Worm (Caenorhabditis elegans): Measurements from ENCODE around the gene phy-2.

The phy-2 gene

ce11 chrIV:12217142-12217541, 1.4 kb upstream of the phy-2 start:
- peak; percentile 78 for TF ChIP-seq nhr-23 (tag; optimal IDR thresholded peaks at IDR 0.05)
- no peak for TF ChIP-seq eor-1 (tag; optimal IDR thresholded peaks at IDR 0.05)
- TF ChIP-seq tbx-2 (tag; optimal IDR thresholded peaks at IDR 0.05): no peak
- peak; percentile 38 for TF ChIP-seq nhr-25 (tag; optimal IDR thresholded peaks at IDR 0.05)
- TF ChIP-seq ama-1 (optimal IDR thresholded peaks at IDR 0.05): peak; percentile 75

- TF ChIP-seq elt-3 (tag; optimal IDR thresholded peaks at IDR 0.05) (no peak), nhr-43 (tag; optimal IDR thresholded peaks at IDR 0.05; ENCODE audit: poor library complexity, severe bottlenecking) (peak; percentile 14), ama-1 (optimal IDR thresholded peaks at IDR 0.05) (peak; percentile 63)
These were observed 3.0 kb downstream of the phy-2 start for ce11 chrIV:12212814-12213213.

- TF ChIP-seq ama-1 (optimal IDR thresholded peaks at IDR 0.05) (peak; percentile 88), elt-2 (tag; optimal IDR thresholded peaks at IDR 0.05) (no peak)
These were observed 4.5 kb downstream of the phy-2 start for ce11 chrIV:12211292-12211691.

- no peak for TF ChIP-seq nhr-28 (tag; optimal IDR thresholded peaks at IDR 0.05)
- TF ChIP-seq fkh-10 (GFP tag; optimal IDR thresholded peaks at IDR 0.05): no peak
- TF ChIP-seq nhr-23 (tag; optimal IDR thresholded peaks at IDR 0.05): peak; percentile 68
- TF ChIP-seq nhr-76 (tag; optimal IDR thresholded peaks at IDR 0.05): no peak
- TF ChIP-seq nfya-1 (tag; optimal IDR thresholded peaks at IDR 0.05; ENCODE audit: insufficient read depth): peak; percentile 62
- peak; percentile 80 for TF ChIP-seq lin-15B (tag; optimal IDR thresholded peaks at IDR 0.05)
- TF ChIP-seq nhr-43 (tag; optimal IDR thresholded peaks at IDR 0.05; ENCODE audit: poor library complexity, severe bottlenecking): peak; percentile 1
- no peak for TF ChIP-seq elt-2 (tag; optimal IDR thresholded peaks at IDR 0.05)
- peak; percentile 95 for TF ChIP-seq R02D3.7 (tag; optimal IDR thresholded peaks at IDR 0.05)
- peak; percentile 46 for TF ChIP-seq hmg-11 (tag; optimal IDR thresholded peaks at IDR 0.05)
- peak; percentile 82 for TF ChIP-seq pha-4 (tag; optimal IDR thresholded peaks at IDR 0.05)
- TF ChIP-seq snpc-4 (tag; optimal IDR thresholded peaks at IDR 0.05): peak; percentile 15
- no peak for TF ChIP-seq daf-12 (tag; optimal IDR thresholded peaks at IDR 0.05)
- peak; percentile 8 for TF ChIP-seq pqm-1 (tag; optimal IDR thresholded peaks at IDR 0.05)
- peak; percentile 7 for TF ChIP-seq tbx-2 (tag; optimal IDR thresholded peaks at IDR 0.05)
- TF ChIP-seq skn-1 (tag; optimal IDR thresholded peaks at IDR 0.05): peak; percentile 69
- TF ChIP-seq unc-39 (tag; optimal IDR thresholded peaks at IDR 0.05): no peak
- TF ChIP-seq ama-1 (optimal IDR thresholded peaks at IDR 0.05): peak; percentile 41
These were observed 6.7 kb downstream of the phy-2 start, which contains the start of the genes marb-1 and F35G2.3 for ce11 chrIV:12208984-12209676. Gene marb-1, minus strand, starts transcription at chrIV:12209010. Gene F35G2.3, plus strand, starts transcription at chrIV:12209626.

- peak; percentile 68 for TF ChIP-seq pha-4 (tag; optimal IDR thresholded peaks at IDR 0.05)
- no peak for TF ChIP-seq lin-15B (tag; optimal IDR thresholded peaks at IDR 0.05)
- TF ChIP-seq ZK546.5 (tag; optimal IDR thresholded peaks at IDR 0.05): no peak
- TF ChIP-seq jun-1 (tag; optimal IDR thresholded peaks at IDR 0.05): peak; percentile 20
These were observed 7.9 kb downstream of the phy-2 start for ce11 chrIV:12207873-12208272.

- no peak for TF ChIP-seq nhr-237 (tag; optimal IDR thresholded peaks at IDR 0.05)
- no peak for TF ChIP-seq ceh-82 (tag; optimal IDR thresholded peaks at IDR 0.05)
- TF ChIP-seq elt-2 (tag; optimal IDR thresholded peaks at IDR 0.05): no peak
- no peak for TF ChIP-seq nhr-23 (tag; optimal IDR thresholded peaks at IDR 0.05)
- TF ChIP-seq jun-1 (tag; optimal IDR thresholded peaks at IDR 0.05): no peak
- TF ChIP-seq nhr-28 (tag; optimal IDR thresholded peaks at IDR 0.05): no peak
- no peak for TF ChIP-seq mdl-1 (tag; optimal IDR thresholded peaks at IDR 0.05)
- no peak for TF ChIP-seq zag-1 (tag; optimal IDR thresholded peaks at IDR 0.05)
These were observed 8.3 kb downstream of the phy-2 start for ce11 chrIV:12207454-12207853.

- TF ChIP-seq pha-4 (tag; optimal IDR thresholded peaks at IDR 0.05): peak; percentile 85
- no peak for TF ChIP-seq egl-5 (tag; optimal IDR thresholded peaks at IDR 0.05)
These were observed 11.8 kb downstream of the phy-2 start for ce11 chrIV:12203968-12204367.
